Worm (Caenorhabditis elegans) whole organism, L4 larva: ENCODE data around the gene F35H8.2.

Source experiments
- ZK546.5 ChIP-seq, 2 experiments: sonication (generic microtip); optimal IDR thresholded peaks; 2 replicates each; lab custom pipeline; 2017; ENCODE audit warnings: missing biosample characterization in 2 of 2, missing genetic modification characterization in 2 of 2
- ceh-82 ChIP-seq: sonication (generic microtip); optimal IDR thresholded peaks from 2 replicates; lab custom pipeline; 2017; ENCODE audit warnings: missing biosample characterization, missing genetic modification characterization
- cey-2 ChIP-seq: sonication (generic microtip); optimal IDR thresholded peaks from 3 replicates; lab custom pipeline; 2017; ENCODE audit warnings: missing genetic modification characterization, mild to moderate bottlenecking, missing compliant biosample characterization, antibody characterized with exemption, borderline replicate concordance; ENCODE audit not compliant: insufficient read depth
- daf-12 ChIP-seq: fragments of 150-350 bp; optimal IDR thresholded peaks from 2 replicates; lab custom pipeline; 2014; ENCODE audit warnings: missing biosample characterization, missing genetic modification reagents, missing genetic modification characterization
- dve-1 ChIP-seq: sonication (generic microtip); optimal IDR thresholded peaks from 2 replicates; lab custom pipeline; 2017; ENCODE audit warnings: antibody characterized with exemption, mild to moderate bottlenecking, missing genetic modification characterization, missing compliant biosample characterization; ENCODE audit not compliant: insufficient read depth
- jun-1 ChIP-seq: fragments of 150-350 bp; optimal IDR thresholded peaks from 2 replicates; lab custom pipeline; 2014; ENCODE audit warnings: missing biosample characterization, missing genetic modification reagents, missing genetic modification characterization
- lin-1 ChIP-seq: fragments of 200-800 bp; sonication (Bioruptor generic); IDR thresholded peaks from 2 replicates; pipeline ENCODE4 v1.3.6; 2022; ENCODE audit warnings: missing genetic modification reagents, missing genetic modification characterization, missing compliant biosample characterization
- lin-38 ChIP-seq: fragments of 200-800 bp; sonication (Bioruptor generic); IDR thresholded peaks from 2 replicates; pipeline ENCODE4 v1.3.6; 2022; ENCODE audit warnings: missing genetic modification reagents, missing genetic modification characterization, missing compliant biosample characterization
- mdl-1 ChIP-seq, 2 experiments: fragments of 150-350 bp in 1 of 2; sonication (generic microtip) in 1 of 2; optimal IDR thresholded peaks; 2 replicates each; lab custom pipeline; 2014 to 2017; ENCODE audit warnings: missing biosample characterization in 2 of 2, missing genetic modification characterization in 2 of 2
- nhr-11 ChIP-seq: fragments of 150-350 bp; optimal IDR thresholded peaks from 2 replicates; lab custom pipeline; 2014; ENCODE audit warnings: missing biosample characterization, missing genetic modification characterization
- nhr-111 ChIP-seq: fragments of 200-800 bp; sonication (Bioruptor generic); optimal IDR thresholded peaks from 2 replicates; lab custom pipeline; 2018; ENCODE audit warnings: mild to moderate bottlenecking, missing genetic modification characterization, missing compliant biosample characterization
- nhr-237 ChIP-seq: sonication (generic microtip); optimal IDR thresholded peaks from 2 replicates; lab custom pipeline; 2017; ENCODE audit warnings: missing biosample characterization, missing genetic modification characterization
- unc-62 ChIP-seq, 3 experiments: fragments of 150-350 bp in 1 of 3; sonication (generic microtip); optimal IDR thresholded peaks in 2 of 3; peaks in 1 of 3; 1 replicate in 1 of 3; 2 replicates in 2 of 3; lab custom pipeline; 2014 to 2017; ENCODE audit warnings: missing biosample characterization in 3 of 3, missing genetic modification characterization in 3 of 3, missing genetic modification reagents in 3 of 3, missing genotype in 1 of 3
- zag-1 ChIP-seq: fragments of 150-350 bp; optimal IDR thresholded peaks from 2 replicates; lab custom pipeline; 2014; ENCODE audit warnings: missing biosample characterization, missing genetic modification characterization

DNA sequence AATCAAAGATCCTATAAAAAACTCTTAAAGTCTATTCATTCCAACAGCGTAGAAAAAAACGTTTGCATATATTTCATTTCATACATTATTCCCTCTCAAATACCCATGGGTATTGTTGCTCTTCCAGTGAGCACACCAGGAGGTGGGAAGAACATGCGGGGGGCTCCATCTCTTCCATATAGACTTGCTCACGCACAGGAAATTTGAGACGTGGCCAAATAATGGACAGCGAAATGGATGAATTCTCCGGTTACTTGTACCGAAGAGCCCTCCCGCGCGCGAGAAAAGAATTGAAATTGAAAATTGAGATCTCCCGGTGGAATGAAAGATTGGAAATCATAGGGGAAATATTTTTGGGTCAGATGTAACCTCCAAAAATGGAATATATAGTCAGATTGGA is 22.3 kb downstream of the F35H8.2 start:
- TF ChIP-seq zag-1 (tag; lab: Kevin White, UChicago) (no peak), daf-12 (tag; lab: Kevin White, UChicago) (no peak), ceh-82 (no peak), nhr-111 (GFP tag; lab: Kevin White, UChicago) (no peak), unc-62 (GFP tag; optimal IDR thresholded peaks at IDR 0.05 in 1 of 2; lab: Kevin White, UChicago) (no peak), unc-62 (tag; optimal IDR thresholded peaks at IDR 0.05; lab: Kevin White, UChicago) (no peak), ZK546.5 (tag; optimal IDR thresholded peaks at IDR 0.05; lab: Kevin White, UChicago) (no peak), nhr-237 (tag; lab: Kevin White, UChicago) (no peak), lin-1 (GFP tag; lab: Robert Waterston, UW) (no peak), lin-38 (GFP tag; lab: Robert Waterston, UW) (no peak), mdl-1 (tag; optimal IDR thresholded peaks at IDR 0.05; lab: Kevin White, UChicago) (no peak), jun-1 (tag; lab: Kevin White, UChicago) (no peak), nhr-11 (tag; lab: Kevin White, UChicago) (no peak), cey-2 (tag; lab: Kevin White, UChicago) (no peak), dve-1 (tag; lab: Kevin White, UChicago) (no peak)
